Worm (Caenorhabditis elegans) whole organism, L1 larva: ENCODE measurements around the gene catp-6.

ENCODE experiments used
- C04F5.9 ChIP-seq: sonication (generic microtip); optimal IDR thresholded peaks from 2 replicates; lab custom pipeline; 2016; ENCODE audit warnings: missing genetic modification characterization, missing compliant biosample characterization
- C16A3.4 ChIP-seq: fragments of 150-350 bp; optimal IDR thresholded peaks from 2 replicates; lab custom pipeline; 2014; ENCODE audit warnings: missing biosample characterization, missing genetic modification characterization
- F16B12.6 ChIP-seq: fragments of 150-350 bp; optimal IDR thresholded peaks from 2 replicates; lab custom pipeline; 2014; ENCODE audit warnings: missing biosample characterization, missing genetic modification characterization
- blmp-1 ChIP-seq: fragments of 150-350 bp; optimal IDR thresholded peaks from 2 replicates; lab custom pipeline; 2014; ENCODE audit warnings: missing biosample characterization, missing genetic modification characterization
- ceh-8 ChIP-seq: fragments of 200-800 bp; sonication (Bioruptor generic); optimal IDR thresholded peaks from 2 replicates; lab custom pipeline; 2018; ENCODE audit warnings: mild to moderate bottlenecking, missing genetic modification characterization, moderate library complexity, missing compliant biosample characterization
- ceh-88 ChIP-seq: fragments of 200-800 bp; sonication (Bioruptor generic); IDR thresholded peaks from 2 replicates; pipeline ENCODE4 v1.3.6; 2022; ENCODE audit warnings: missing genetic modification characterization, missing compliant biosample characterization
- ceh-90 ChIP-seq: sonication (generic microtip); optimal IDR thresholded peaks from 2 replicates; lab custom pipeline; 2016; ENCODE audit warnings: missing genetic modification characterization, missing compliant biosample characterization
- ces-1 ChIP-seq: fragments of 150-350 bp; optimal IDR thresholded peaks from 2 replicates; lab custom pipeline; 2014; ENCODE audit warnings: missing biosample characterization, missing genetic modification reagents, missing genetic modification characterization
- dpl-1 ChIP-seq, 3 experiments: fragments of 150-350 bp in 2 of 3; sonication (generic microtip) in 1 of 3; optimal IDR thresholded peaks; 2 replicates each; lab custom pipeline; 2014 to 2017; ENCODE audit warnings: missing biosample characterization in 3 of 3, missing genetic modification characterization in 3 of 3, missing genetic modification reagents in 3 of 3
- efl-3 ChIP-seq: fragments of 200-800 bp; sonication (Bioruptor generic); optimal IDR thresholded peaks from 2 replicates; lab custom pipeline; 2018; ENCODE audit warnings: mild to moderate bottlenecking, missing genetic modification characterization, missing compliant biosample characterization
- egl-13 ChIP-seq: sonication (generic microtip); optimal IDR thresholded peaks from 2 replicates; lab custom pipeline; 2016; ENCODE audit warnings: missing genotype, missing genetic modification reagents, missing genetic modification characterization, missing compliant biosample characterization
- elt-2 ChIP-seq: sonication (generic microtip); optimal IDR thresholded peaks from 2 replicates; lab custom pipeline; 2016; ENCODE audit warnings: missing genetic modification characterization, mild to moderate bottlenecking, inconsistent platforms, missing compliant biosample characterization, missing genetic modification reagents
- ets-5 ChIP-seq: fragments of 200-800 bp; sonication (Bioruptor generic); IDR thresholded peaks from 2 replicates; pipeline ENCODE4 v1.3.6; 2022; ENCODE audit warnings: missing genetic modification characterization, missing compliant biosample characterization
- fkh-8 ChIP-seq: sonication (generic microtip); optimal IDR thresholded peaks from 2 replicates; lab custom pipeline; 2016; ENCODE audit warnings: mild to moderate bottlenecking, missing genetic modification characterization, missing compliant biosample characterization
- fos-1 ChIP-seq: fragments of 150-350 bp; optimal IDR thresholded peaks from 2 replicates; lab custom pipeline; 2014; ENCODE audit warnings: missing biosample characterization, missing genetic modification characterization
- grh-1 ChIP-seq: fragments of 200-800 bp; sonication (Bioruptor generic); IDR thresholded peaks from 2 replicates; pipeline ENCODE4 v1.3.6; 2022; ENCODE audit warnings: missing genetic modification reagents, missing genetic modification characterization, missing compliant biosample characterization
- lin-15B ChIP-seq: fragments of 150-350 bp; sonication (generic microtip); optimal IDR thresholded peaks from 3 replicates; lab custom pipeline; 2014; ENCODE audit warnings: missing biosample characterization, missing genetic modification characterization
- lin-39 ChIP-seq: fragments of 150-350 bp; optimal IDR thresholded peaks from 2 replicates; lab custom pipeline; 2014; ENCODE audit warnings: missing biosample characterization, missing genetic modification reagents, missing genetic modification characterization
- lir-3 ChIP-seq: sonication (generic microtip); optimal IDR thresholded peaks from 2 replicates; lab custom pipeline; 2016; ENCODE audit warnings: mild to moderate bottlenecking, missing genetic modification characterization, moderate library complexity, missing compliant biosample characterization; ENCODE audit not compliant: poor library complexity
- mab-9 ChIP-seq: fragments of 200-800 bp; sonication (Bioruptor generic); IDR thresholded peaks from 2 replicates; pipeline ENCODE4 v1.3.6; 2022; ENCODE audit warnings: missing genetic modification reagents, missing genetic modification characterization, missing compliant biosample characterization
- mdl-1 ChIP-seq, 2 experiments: fragments of 150-350 bp; optimal IDR thresholded peaks; 2 replicates each; lab custom pipeline; 2014 to 2017; ENCODE audit warnings: missing biosample characterization in 2 of 2, missing genetic modification characterization in 2 of 2, inconsistent platforms in 1 of 2
- mef-2 ChIP-seq: fragments of 150-350 bp; optimal IDR thresholded peaks from 2 replicates; lab custom pipeline; 2014; ENCODE audit warnings: missing biosample characterization, missing genetic modification characterization
- mep-1 ChIP-seq: fragments of 150-350 bp; optimal IDR thresholded peaks from 2 replicates; lab custom pipeline; 2014; ENCODE audit warnings: missing biosample characterization, missing genetic modification characterization
- nhr-12 ChIP-seq: sonication (generic microtip); optimal IDR thresholded peaks from 2 replicates; lab custom pipeline; 2017; ENCODE audit warnings: missing biosample characterization, missing genetic modification characterization
- nhr-19 ChIP-seq: fragments of 200-800 bp; sonication (Bioruptor generic); conservative IDR thresholded peaks from 2 replicates; pipeline ENCODE4 v1.3.6; 2022; ENCODE audit warnings: missing genetic modification characterization, missing compliant biosample characterization
- nhr-20 ChIP-seq: sonication (generic microtip); optimal IDR thresholded peaks from 2 replicates; lab custom pipeline; 2016; ENCODE audit warnings: mild to moderate bottlenecking, missing genetic modification characterization, missing compliant biosample characterization
- nhr-237 ChIP-seq: fragments of 150-350 bp; optimal IDR thresholded peaks from 2 replicates; lab custom pipeline; 2014; ENCODE audit warnings: missing biosample characterization, missing genetic modification characterization
- nhr-28 ChIP-seq: fragments of 150-350 bp; optimal IDR thresholded peaks from 2 replicates; lab custom pipeline; 2014; ENCODE audit warnings: missing biosample characterization, missing genetic modification characterization
- nhr-77 ChIP-seq: fragments of 150-350 bp; optimal IDR thresholded peaks from 2 replicates; lab custom pipeline; 2014; ENCODE audit warnings: missing biosample characterization, missing genetic modification characterization
- nhr-85 ChIP-seq: sonication (generic microtip); peaks from one replicate; lab custom pipeline; 2016; ENCODE audit warnings: missing genetic modification characterization, inconsistent platforms, missing compliant biosample characterization
- nhr-90 ChIP-seq: sonication (generic microtip); optimal IDR thresholded peaks from 2 replicates; lab custom pipeline; 2016; ENCODE audit warnings: mild to moderate bottlenecking, missing genetic modification characterization, missing compliant biosample characterization; ENCODE audit not compliant: poor library complexity
- pax-3 ChIP-seq: fragments of 200-800 bp; sonication (Bioruptor generic); optimal IDR thresholded peaks from 2 replicates; lab custom pipeline; 2018; ENCODE audit warnings: mild to moderate bottlenecking, missing genetic modification characterization, moderate library complexity, missing compliant biosample characterization
- pqm-1 ChIP-seq: sonication (generic microtip); optimal IDR thresholded peaks from 3 replicates; lab custom pipeline; 2017; ENCODE audit warnings: missing biosample characterization, missing genetic modification characterization
- rnt-1 ChIP-seq: sonication (generic microtip); optimal IDR thresholded peaks from 2 replicates; lab custom pipeline; 2016; ENCODE audit warnings: mild to moderate bottlenecking, missing genetic modification characterization, moderate library complexity, missing compliant biosample characterization
- snpc-4 ChIP-seq: fragments of 150-350 bp; optimal IDR thresholded peaks from 2 replicates; lab custom pipeline; 2014; ENCODE audit warnings: missing biosample characterization, missing genetic modification characterization
- sox-4 ChIP-seq: sonication (generic microtip); optimal IDR thresholded peaks from 2 replicates; lab custom pipeline; 2016; ENCODE audit warnings: missing genetic modification characterization, missing compliant biosample characterization
- sptf-1 ChIP-seq: fragments of 150-350 bp; optimal IDR thresholded peaks from 2 replicates; lab custom pipeline; 2014; ENCODE audit warnings: missing biosample characterization, missing genetic modification characterization
- swsn-7 ChIP-seq: sonication (generic microtip); optimal IDR thresholded peaks from 2 replicates; lab custom pipeline; 2016; ENCODE audit warnings: missing genetic modification characterization, missing compliant biosample characterization
- tbx-2 ChIP-seq: sonication (generic microtip); optimal IDR thresholded peaks from 2 replicates; lab custom pipeline; 2016; ENCODE audit warnings: missing genetic modification characterization, missing compliant biosample characterization
- unc-30 ChIP-seq: sonication (generic microtip); optimal IDR thresholded peaks from 2 replicates; lab custom pipeline; 2017; ENCODE audit warnings: missing biosample characterization, missing genetic modification characterization
- unc-62 ChIP-seq: fragments of 150-350 bp; optimal IDR thresholded peaks from 2 replicates; lab custom pipeline; 2014; ENCODE audit warnings: missing biosample characterization, missing genetic modification reagents, missing genetic modification characterization
- unc-86 ChIP-seq: sonication (generic microtip); optimal IDR thresholded peaks from 2 replicates; lab custom pipeline; 2016; ENCODE audit warnings: missing genetic modification characterization, missing compliant biosample characterization
- unc-98 ChIP-seq: fragments of 200-800 bp; sonication (Bioruptor generic); IDR thresholded peaks from 2 replicates; pipeline ENCODE4 v1.3.6; 2022; ENCODE audit warnings: missing genetic modification characterization, missing compliant biosample characterization
- vab-15 ChIP-seq: sonication (generic microtip); optimal IDR thresholded peaks from 2 replicates; lab custom pipeline; 2017; ENCODE audit warnings: missing genotype, mild to moderate bottlenecking, missing genetic modification characterization, missing compliant biosample characterization
- zag-1 ChIP-seq: fragments of 150-350 bp; optimal IDR thresholded peaks from 2 replicates; lab custom pipeline; 2014; ENCODE audit warnings: missing biosample characterization, missing genetic modification characterization
- ztf-11 ChIP-seq, 2 experiments: sonication (generic microtip); optimal IDR thresholded peaks; 2 replicates each; lab custom pipeline; 2016 to 2017; ENCODE audit warnings: missing genetic modification characterization in 2 of 2, missing biosample characterization in 1 of 2, missing compliant biosample characterization in 1 of 2
- ztf-4 ChIP-seq: fragments of 150-350 bp; optimal IDR thresholded peaks from 2 replicates; lab custom pipeline; 2014; ENCODE audit warnings: missing biosample characterization, missing genetic modification characterization

Gene catp-6

ce11 chrIV:9790708-9791107 lies 33.7 kb downstream of the catp-6 start (continued):
- TF ChIP-seq ztf-11 (tag; optimal IDR thresholded peaks at IDR 0.05; lab: Kevin White, UChicago): no peak
- TF ChIP-seq zag-1: no peak
- TF ChIP-seq unc-98: no peak
- TF ChIP-seq tbx-2: peak; percentile 15
- TF ChIP-seq ceh-8 (GFP tag; lab: Kevin White, UChicago): no peak
- TF ChIP-seq grh-1 (GFP tag; lab: Robert Waterston, UW): no peak
- TF ChIP-seq mdl-1 (tag; optimal IDR thresholded peaks at IDR 0.05; lab: Kevin White, UChicago): no peak
- no peak for TF ChIP-seq ceh-88 (GFP tag; lab: Robert Waterston, UW)
- TF ChIP-seq ets-5: no peak
- TF ChIP-seq nhr-28: no peak
- TF ChIP-seq C04F5.9 (tag; lab: Kevin White, UChicago): no peak
- no peak for TF ChIP-seq snpc-4 (tag; lab: Kevin White, UChicago)
- TF ChIP-seq pqm-1 (tag; lab: Kevin White, UChicago): no peak
- TF ChIP-seq nhr-90 (tag; lab: Kevin White, UChicago): no peak
- TF ChIP-seq unc-30 (tag; lab: Kevin White, UChicago): no peak
- TF ChIP-seq nhr-12 (tag; lab: Kevin White, UChicago): no peak
- TF ChIP-seq blmp-1: peak; percentile 17
- peak; percentile 66 for TF ChIP-seq vab-15
- TF ChIP-seq efl-3 (GFP tag; lab: Kevin White, UChicago): peak; percentile 34
- no peak for TF ChIP-seq fos-1 (tag; lab: Kevin White, UChicago)
- no peak for TF ChIP-seq nhr-77
- no peak for TF ChIP-seq dpl-1 (GFP tag; optimal IDR thresholded peaks at IDR 0.05; lab: Kevin White, UChicago)
- TF ChIP-seq sox-4 (tag; lab: Kevin White, UChicago): no peak
- TF ChIP-seq C16A3.4 (tag; lab: Kevin White, UChicago): no peak
- TF ChIP-seq mef-2 (tag; lab: Kevin White, UChicago): no peak
- TF ChIP-seq mep-1 (tag; lab: Kevin White, UChicago): no peak
- no peak for TF ChIP-seq rnt-1 (tag; lab: Kevin White, UChicago)
- no peak for TF ChIP-seq swsn-7 (tag; lab: Kevin White, UChicago)
- no peak for TF ChIP-seq sptf-1
- no peak for TF ChIP-seq elt-2 (tag; lab: Kevin White, UChicago)
- TF ChIP-seq nhr-85 (tag; lab: Kevin White, UChicago): peak; percentile 86
- no peak for TF ChIP-seq pax-3 (tag; lab: Kevin White, UChicago)
- no peak for TF ChIP-seq egl-13 (tag; lab: Kevin White, UChicago)
- no peak for TF ChIP-seq unc-62 (GFP tag; lab: Kevin White, UChicago)
- no peak for TF ChIP-seq nhr-19 (GFP tag; lab: Robert Waterston, UW)
- TF ChIP-seq lin-39 (tag; lab: Kevin White, UChicago): peak; percentile 47
- no peak for TF ChIP-seq lin-15B

DNA sequence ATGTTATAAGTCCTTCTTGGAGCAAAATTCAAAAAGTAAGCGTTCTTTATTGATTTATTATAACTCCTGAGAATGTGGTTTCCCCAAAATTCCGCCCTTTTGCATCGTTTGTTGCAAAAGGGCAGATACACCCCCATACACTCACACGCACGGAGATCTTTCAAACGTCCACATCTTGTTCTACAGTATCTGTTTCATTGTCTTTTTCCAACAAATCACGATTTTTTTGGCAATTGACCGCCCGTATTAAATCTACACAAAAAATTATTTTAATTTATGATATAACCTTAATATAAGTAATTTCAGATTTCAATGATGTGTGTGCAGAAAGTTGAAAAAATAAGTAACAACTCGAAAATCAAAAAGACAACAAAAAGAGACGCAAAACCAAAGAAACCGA lies 34.9 kb downstream of the catp-6 start, which contains the start of gene T13F2.4:
T13F2.4 (plus strand) TSS at position 301 of the 400 bp plus-strand sequence.
- TF ChIP-seq pax-3 (tag; lab: Kevin White, UChicago) (no peak), unc-86 (tag; lab: Kevin White, UChicago) (no peak), F16B12.6 (tag; lab: Kevin White, UChicago) (no peak), swsn-7 (tag; lab: Kevin White, UChicago) (no peak), nhr-237 (tag; lab: Kevin White, UChicago) (no peak), grh-1 (GFP tag; lab: Robert Waterston, UW) (no peak), ceh-90 (no peak), fkh-8 (no peak), mep-1 (tag; lab: Kevin White, UChicago) (no peak), nhr-20 (tag; lab: Kevin White, UChicago) (no peak), elt-2 (tag; lab: Kevin White, UChicago) (no peak), ces-1 (no peak), mab-9 (GFP tag; lab: Robert Waterston, UW) (no peak), nhr-19 (GFP tag; lab: Robert Waterston, UW) (no peak), ztf-4 (tag; lab: Kevin White, UChicago) (no peak), lir-3 (tag; lab: Kevin White, UChicago) (no peak), nhr-28 (no peak)
